Worm (Caenorhabditis elegans) whole organism, midembryonic: ENCODE measurements around the gene cdt-2.

Source experiments
- T22C8.4 ChIP-seq: fragments of 200-800 bp; sonication (Bioruptor generic); IDR thresholded peaks from 2 replicates; pipeline ENCODE4 v1.3.6; 2022; ENCODE audit warnings: missing genetic modification characterization, missing compliant biosample characterization
- cog-1 ChIP-seq: sonication (generic microtip); optimal IDR thresholded peaks from 2 replicates; lab custom pipeline; 2016; ENCODE audit warnings: missing genetic modification characterization, missing compliant biosample characterization
- flt-1 ChIP-seq: fragments of 200-800 bp; sonication (Bioruptor generic); IDR thresholded peaks from 2 replicates; pipeline ENCODE4 v1.3.6; 2022; ENCODE audit warnings: missing genetic modification characterization, missing compliant biosample characterization
- klf-2 ChIP-seq: fragments of 200-800 bp; sonication (Bioruptor generic); conservative IDR thresholded peaks from 2 replicates; pipeline ENCODE4 v1.3.6; 2022; ENCODE audit warnings: missing genetic modification reagents, missing genetic modification characterization, missing compliant biosample characterization
- med-1 ChIP-seq: sonication (generic microtip); optimal IDR thresholded peaks from 2 replicates; lab custom pipeline; 2017; ENCODE audit warnings: missing genetic modification characterization, mild to moderate bottlenecking, missing compliant biosample characterization, antibody characterized with exemption, missing genetic modification reagents; ENCODE audit not compliant: insufficient read depth
- ref-1 ChIP-seq: fragments of 200-800 bp; sonication (Bioruptor generic); conservative IDR thresholded peaks from 2 replicates; pipeline ENCODE4 v1.3.6; 2022; ENCODE audit warnings: missing genetic modification reagents, missing genetic modification characterization, missing compliant biosample characterization
- tab-1 ChIP-seq: fragments of 200-800 bp; sonication (Bioruptor generic); IDR thresholded peaks from 2 replicates; pipeline ENCODE4 v1.3.6; 2022; ENCODE audit warnings: missing genetic modification characterization, missing compliant biosample characterization
- ztf-23 ChIP-seq: fragments of 200-800 bp; sonication (Bioruptor generic); IDR thresholded peaks from 2 replicates; pipeline ENCODE4 v1.3.6; 2022; ENCODE audit warnings: missing genetic modification reagents, missing genetic modification characterization, missing compliant biosample characterization
- ztf-29 ChIP-seq: fragments of 200-800 bp; sonication (Bioruptor generic); IDR thresholded peaks from 2 replicates; pipeline ENCODE4 v1.3.6; 2022; ENCODE audit warnings: missing genetic modification reagents, missing genetic modification characterization, missing compliant biosample characterization

Gene cdt-2

ce11 chrV:14954633-14955032 is 36.3 kb downstream of the cdt-2 start, which contains the start of gene C30G7.5:
C30G7.5 (minus strand) TSS chrV:14954733.
- TF ChIP-seq tab-1 (GFP tag; lab: Robert Waterston, UW) (no peak), ref-1 (no peak), ztf-23 (GFP tag; lab: Robert Waterston, UW) (no peak), ztf-29 (GFP tag; lab: Robert Waterston, UW) (no peak), flt-1 (GFP tag; lab: Robert Waterston, UW) (no peak), T22C8.4 (GFP tag; lab: Robert Waterston, UW) (no peak)

ce11 chrV:14949477-14949876 is 41.4 kb downstream of the cdt-2 start, which contains the start of gene hil-1:
hil-1 (plus strand) TSS chrV:14949777.
- no peak for TF ChIP-seq tab-1 (GFP tag; lab: Robert Waterston, UW)
- TF ChIP-seq cog-1 (tag; lab: Kevin White, UChicago): no peak
- TF ChIP-seq ref-1: no peak
- TF ChIP-seq klf-2 (GFP tag; lab: Robert Waterston, UW): no peak
- no peak for TF ChIP-seq T22C8.4 (GFP tag; lab: Robert Waterston, UW)
- no peak for TF ChIP-seq flt-1 (GFP tag; lab: Robert Waterston, UW)
- TF ChIP-seq ztf-23 (GFP tag; lab: Robert Waterston, UW): no peak

DNA sequence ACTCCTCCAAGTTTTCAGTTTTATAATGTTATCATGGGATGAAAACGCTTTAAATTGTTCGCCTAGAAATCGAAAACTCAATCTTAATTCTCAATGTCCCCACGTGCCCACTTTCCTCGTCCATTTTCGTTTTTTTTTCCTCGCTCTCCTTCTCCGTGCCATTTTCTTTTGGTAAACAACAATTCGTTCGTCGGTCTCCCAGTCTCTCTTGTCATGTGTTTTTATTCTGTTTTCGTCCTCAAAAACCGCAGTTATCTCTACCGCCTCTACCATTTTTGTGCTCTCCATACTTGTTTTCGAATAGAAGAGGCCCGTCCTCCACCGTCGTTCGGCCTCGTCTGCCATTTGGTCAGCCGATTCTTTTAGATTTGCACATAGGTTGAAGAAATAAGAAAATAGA is 42.4 kb downstream of the cdt-2 start:
- TF ChIP-seq cog-1 (tag; lab: Kevin White, UChicago): no peak
- TF ChIP-seq ref-1: no peak
- no peak for TF ChIP-seq ztf-29 (GFP tag; lab: Robert Waterston, UW)
- TF ChIP-seq klf-2 (GFP tag; lab: Robert Waterston, UW): no peak
- TF ChIP-seq flt-1 (GFP tag; lab: Robert Waterston, UW): no peak
- TF ChIP-seq med-1 (GFP tag; lab: Kevin White, UChicago): no peak
- no peak for TF ChIP-seq ztf-23 (GFP tag; lab: Robert Waterston, UW)
- no peak for TF ChIP-seq T22C8.4 (GFP tag; lab: Robert Waterston, UW)
- no peak for TF ChIP-seq tab-1 (GFP tag; lab: Robert Waterston, UW)

DNA sequence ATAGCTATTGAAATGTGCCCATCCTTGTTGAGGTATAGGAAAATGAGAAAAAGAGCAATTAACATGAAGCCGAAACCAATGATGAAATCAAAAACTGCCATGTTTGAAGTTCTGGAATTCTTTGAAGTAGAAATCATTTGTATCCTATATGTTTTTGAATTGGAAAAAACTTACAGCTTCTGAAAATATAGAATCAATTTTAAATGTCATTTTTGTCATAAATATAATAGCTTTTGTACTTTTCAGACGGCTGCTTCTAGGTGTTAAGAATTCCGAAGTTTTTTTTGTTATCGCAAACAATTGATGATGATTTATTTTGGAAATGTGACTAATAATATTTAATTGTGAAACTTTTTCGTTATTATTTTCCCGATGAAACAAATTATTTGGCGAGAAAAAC is 43.9 kb downstream of the cdt-2 start, which contains the start of gene C30G7.4:
TSS of gene C30G7.4 (minus strand) at position 101 of the 400 bp plus-strand sequence.
- no peak for TF ChIP-seq klf-2 (GFP tag; lab: Robert Waterston, UW)
- TF ChIP-seq ztf-29 (GFP tag; lab: Robert Waterston, UW): no peak
- no peak for TF ChIP-seq flt-1 (GFP tag; lab: Robert Waterston, UW)
- no peak for TF ChIP-seq tab-1 (GFP tag; lab: Robert Waterston, UW)
- TF ChIP-seq cog-1 (tag; lab: Kevin White, UChicago): no peak
- no peak for TF ChIP-seq ref-1
- no peak for TF ChIP-seq T22C8.4 (GFP tag; lab: Robert Waterston, UW)
- TF ChIP-seq med-1 (GFP tag; lab: Kevin White, UChicago): no peak
- no peak for TF ChIP-seq ztf-23 (GFP tag; lab: Robert Waterston, UW)

ce11 chrV:14945697-14946096 is 45.2 kb downstream of the cdt-2 start, which contains the start of gene C30G7.3:
C30G7.3 (minus strand) TSS chrV:14945704.
- no peak for TF ChIP-seq flt-1 (GFP tag; lab: Robert Waterston, UW)
- no peak for TF ChIP-seq ztf-23 (GFP tag; lab: Robert Waterston, UW)
- no peak for TF ChIP-seq klf-2 (GFP tag; lab: Robert Waterston, UW)
- no peak for TF ChIP-seq ref-1
- TF ChIP-seq T22C8.4 (GFP tag; lab: Robert Waterston, UW): no peak
- TF ChIP-seq ztf-29 (GFP tag; lab: Robert Waterston, UW): no peak
- TF ChIP-seq cog-1 (tag; lab: Kevin White, UChicago): no peak
- no peak for TF ChIP-seq tab-1 (GFP tag; lab: Robert Waterston, UW)
- TF ChIP-seq med-1 (GFP tag; lab: Kevin White, UChicago): no peak

ce11 chrV:14945124-14945523 is 45.8 kb downstream of the cdt-2 start:
- no peak for TF ChIP-seq ref-1
- no peak for TF ChIP-seq klf-2 (GFP tag; lab: Robert Waterston, UW)
- TF ChIP-seq T22C8.4 (GFP tag; lab: Robert Waterston, UW): peak; percentile 78
- no peak for TF ChIP-seq flt-1 (GFP tag; lab: Robert Waterston, UW)

DNA sequence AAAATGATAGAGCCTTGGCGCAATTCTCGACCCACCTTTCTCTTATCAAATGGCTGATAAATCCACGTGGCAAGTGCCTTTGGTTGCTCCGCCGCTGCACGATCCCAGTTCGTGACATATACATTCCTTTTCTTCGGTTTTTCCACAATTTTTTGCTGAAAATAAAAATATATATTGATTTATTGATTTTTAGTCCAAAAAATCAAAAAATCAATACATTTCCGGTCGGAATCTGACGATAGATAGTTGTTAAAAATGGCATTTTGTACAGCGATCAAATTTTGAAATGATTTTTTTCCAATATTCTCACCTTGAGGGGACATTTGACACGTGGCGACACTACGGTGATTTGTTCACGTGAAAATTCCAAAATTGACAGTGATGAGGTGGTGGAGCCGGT is 47.2 kb downstream of the cdt-2 start:
- TF ChIP-seq tab-1 (GFP tag; lab: Robert Waterston, UW) (no peak), med-1 (GFP tag; lab: Kevin White, UChicago) (no peak), ztf-23 (GFP tag; lab: Robert Waterston, UW) (no peak), ref-1 (no peak), T22C8.4 (GFP tag; lab: Robert Waterston, UW) (no peak), ztf-29 (GFP tag; lab: Robert Waterston, UW) (no peak)

- TF ChIP-seq cog-1 (tag; lab: Kevin White, UChicago): no peak
- TF ChIP-seq ztf-23 (GFP tag; lab: Robert Waterston, UW): no peak
- TF ChIP-seq ztf-29 (GFP tag; lab: Robert Waterston, UW): no peak
- no peak for TF ChIP-seq klf-2 (GFP tag; lab: Robert Waterston, UW)
- no peak for TF ChIP-seq T22C8.4 (GFP tag; lab: Robert Waterston, UW)
- no peak for TF ChIP-seq ref-1
- TF ChIP-seq flt-1 (GFP tag; lab: Robert Waterston, UW): no peak
- TF ChIP-seq med-1 (GFP tag; lab: Kevin White, UChicago): no peak
- no peak for TF ChIP-seq tab-1 (GFP tag; lab: Robert Waterston, UW)
These were observed 48.0 kb downstream of the cdt-2 start for ce11 chrV:14942898-14943297.
